Fruit fly (Drosophila melanogaster): ENCODE data around the gene Lcp65Ab2.

The Lcp65Ab2 gene

DNA sequence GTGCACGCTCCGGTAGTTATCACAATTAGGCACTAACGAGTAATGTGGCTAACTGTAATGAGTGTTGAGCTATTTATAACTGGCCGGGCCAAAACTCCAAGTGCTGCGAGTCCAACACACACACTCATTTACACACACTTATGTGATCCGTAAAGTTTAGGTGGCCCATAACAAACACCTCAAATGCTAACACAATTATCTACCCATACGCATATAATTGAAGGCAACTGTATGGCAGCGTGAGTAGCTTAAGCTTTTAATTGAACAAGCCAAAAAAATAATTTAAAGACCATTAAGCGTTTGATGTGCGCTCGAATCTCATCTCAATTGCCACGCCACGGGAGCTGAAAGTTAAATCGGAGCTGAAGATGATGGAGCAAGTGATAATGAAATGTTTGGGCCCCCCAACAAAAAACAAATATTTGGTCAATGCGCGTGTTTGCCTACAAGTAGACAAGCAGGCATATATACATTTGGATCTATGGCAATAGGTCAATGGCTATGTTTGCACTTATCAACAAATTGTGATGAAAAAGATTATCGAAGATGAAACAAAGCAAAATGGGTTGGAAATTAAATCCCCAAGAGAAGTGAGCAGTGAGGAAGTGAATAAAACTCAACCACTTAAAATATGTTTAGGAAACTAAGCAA lies 6.4 kb upstream of the Lcp65Ab2 start, which contains the start of gene Cpr65Av (continued):
- no peak for TF ChIP-seq CG8290 (GFP tag; optimal IDR thresholded peaks at IDR 0.05)
- peak in 1 of 2 experiments; percentile 40 for TF ChIP-seq CG8290 (tag; optimal IDR thresholded peaks at IDR 0.05)
- no peak for TF ChIP-seq CG5245 (GFP tag; optimal IDR thresholded peaks at IDR 0.05)
- TF ChIP-seq CG42726 (GFP tag; IDR thresholded peaks at IDR 0.05; ENCODE audit: partially characterized antibody) = no peak
- TF ChIP-seq CG7786 (GFP tag; optimal IDR thresholded peaks at IDR 0.05) = no peak
- peak; percentile 52 for TF ChIP-seq Med (GFP tag)
- TF ChIP-seq kay (GFP tag; optimal IDR thresholded peaks at IDR 0.05) = no peak
- peak; percentile 54 for TF ChIP-seq PHDP (tag; optimal IDR thresholded peaks at IDR 0.05)
- no peak for TF ChIP-seq stwl (tag; optimal IDR thresholded peaks at IDR 0.05)
- TF ChIP-seq Blimp-1 (GFP tag; optimal IDR thresholded peaks at IDR 0.05) = peak; percentile 13
- no peak for TF ChIP-seq CG11696 (GFP tag; IDR thresholded peaks at IDR 0.05)
- no peak for TF ChIP-seq CG10565 (GFP tag; optimal IDR thresholded peaks at IDR 0.05)
- TF ChIP-seq ara (GFP tag; IDR thresholded peaks at IDR 0.05) = no peak
- peak; percentile 3 for TF ChIP-seq nau (GFP tag; optimal IDR thresholded peaks at IDR 0.05)
- no peak for TF ChIP-seq gt (GFP tag; IDR thresholded peaks at IDR 0.05)
- TF ChIP-seq Fer1 (GFP tag; optimal IDR thresholded peaks at IDR 0.05) = peak; percentile 25
- TF ChIP-seq al (GFP tag; IDR thresholded peaks at IDR 0.05) = no peak
- no peak for TF ChIP-seq hb (GFP tag; IDR thresholded peaks at IDR 0.05; ENCODE audit: partially characterized antibody)
- TF ChIP-seq chm (GFP tag; IDR thresholded peaks at IDR 0.05) = no peak
- no peak for TF ChIP-seq CG4854 (GFP tag; optimal IDR thresholded peaks at IDR 0.05)
- TF ChIP-seq CG7271 (tag; optimal IDR thresholded peaks at IDR 0.05) = no peak
- no peak for TF ChIP-seq Rfx (GFP tag; IDR thresholded peaks at IDR 0.05)
- no peak for TF ChIP-seq MESR4 (GFP tag; optimal IDR thresholded peaks at IDR 0.05)
- no peak for TF ChIP-seq chinmo (GFP tag; IDR thresholded peaks at IDR 0.05; ENCODE audit: partially characterized antibody)
- TF ChIP-seq jigr1 (GFP tag; IDR thresholded peaks at IDR 0.05) = no peak
- no peak for TF ChIP-seq Dip2 (GFP tag; IDR thresholded peaks at IDR 0.05)
- peak; percentile 35 for TF ChIP-seq MTF-1 (GFP tag; optimal IDR thresholded peaks at IDR 0.05; ENCODE audit: borderline replicate concordance)
- no peak for TF ChIP-seq CG12659 (GFP tag; optimal IDR thresholded peaks at IDR 0.05)
- no peak for TF ChIP-seq maf-S (GFP tag; optimal IDR thresholded peaks at IDR 0.05)
- TF ChIP-seq Jarid2 (GFP tag; optimal IDR thresholded peaks at IDR 0.05) = no peak
- TF ChIP-seq CTCF (GFP tag; optimal IDR thresholded peaks at IDR 0.05) = no peak
- TF ChIP-seq mirr (GFP tag; optimal IDR thresholded peaks at IDR 0.05) = peak; percentile 28
- TF ChIP-seq luna (GFP tag; optimal IDR thresholded peaks at IDR 0.05) = no peak
- no peak for TF ChIP-seq Max (GFP tag; optimal IDR thresholded peaks at IDR 0.05)
- no peak for TF ChIP-seq rib (GFP tag; IDR thresholded peaks at IDR 0.05)
- no peak for TF ChIP-seq ssp (GFP tag; IDR thresholded peaks at IDR 0.05)
- no peak for TF ChIP-seq run (tag; optimal IDR thresholded peaks at IDR 0.05)
- no peak for TF ChIP-seq CG13296 (GFP tag; optimal IDR thresholded peaks at IDR 0.05)
- TF ChIP-seq da (GFP tag; optimal IDR thresholded peaks at IDR 0.05) = no peak
- no peak for TF ChIP-seq CG4360 (GFP tag; IDR thresholded peaks at IDR 0.05)
- no peak for TF ChIP-seq grn (GFP tag; optimal IDR thresholded peaks at IDR 0.05)
- TF ChIP-seq CG2712 (tag; optimal IDR thresholded peaks at IDR 0.05) = no peak
- TF ChIP-seq sc (optimal IDR thresholded peaks at IDR 0.05) = no peak
- TF ChIP-seq sc (GFP tag; optimal IDR thresholded peaks at IDR 0.05) = no peak
- TF ChIP-seq ranshi (GFP tag; IDR thresholded peaks at IDR 0.05) = no peak
- no peak for TF ChIP-seq Bteb2 (GFP tag; optimal IDR thresholded peaks at IDR 0.05)
- TF ChIP-seq ro (GFP tag; IDR thresholded peaks at IDR 0.05) = no peak
- TF ChIP-seq CG34422 (GFP tag; IDR thresholded peaks at IDR 0.05) = no peak
- peak; percentile 7 for TF ChIP-seq CoRest (tag; optimal IDR thresholded peaks at IDR 0.05)
- TF ChIP-seq CG14014 (GFP tag; IDR thresholded peaks at IDR 0.05) = peak; percentile 34; the same call in 1 of the 2 replicates
- no peak for TF ChIP-seq CG16863 (GFP tag; optimal IDR thresholded peaks at IDR 0.05)
- TF ChIP-seq amos (GFP tag; IDR thresholded peaks at IDR 0.05; ENCODE audit: partially characterized antibody) = no peak

Data from whole organism, embryonic.